Fruit fly (Drosophila melanogaster): Measurements from ENCODE around the gene NK7.1.

DNA sequence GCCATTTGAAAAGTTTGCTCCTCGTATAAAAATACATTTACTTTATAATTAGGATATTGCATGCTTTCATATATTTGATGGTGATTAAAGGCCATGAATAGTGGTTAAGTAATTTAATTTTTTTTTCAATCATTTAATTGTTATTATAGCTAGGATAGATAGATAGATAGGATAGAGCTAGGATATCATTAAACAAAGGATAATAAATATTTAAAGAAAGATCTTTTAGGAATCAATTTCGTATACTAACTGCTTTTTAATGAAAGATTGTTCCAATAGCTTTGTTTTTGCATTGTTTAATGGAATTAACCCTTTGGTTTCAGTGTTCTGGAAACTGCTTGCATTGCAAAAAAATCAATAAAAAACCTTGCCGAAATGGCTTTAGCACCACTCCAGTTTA, 18.2 kb downstream of the NK7.1 start:
- TF ChIP-seq bab1 (GFP tag; optimal IDR thresholded peaks at IDR 0.05) (no peak), cnc (optimal IDR thresholded peaks at IDR 0.05) (no peak), Clk (GFP tag; optimal IDR thresholded peaks at IDR 0.05) (no peak), tj (GFP tag; optimal IDR thresholded peaks at IDR 0.05) (no peak), kay (GFP tag; ENCODE audit: borderline replicate concordance) (no peak), Mnt (GFP tag; optimal IDR thresholded peaks at IDR 0.05) (no peak), CG14711 (tag; optimal IDR thresholded peaks at IDR 0.05) (no peak), CG33017 (tag; optimal IDR thresholded peaks at IDR 0.05) (no peak), CG1620 (GFP tag; optimal IDR thresholded peaks at IDR 0.05) (no peak), pad (GFP tag; optimal IDR thresholded peaks at IDR 0.05) (no peak), CG11617 (GFP tag; optimal IDR thresholded peaks at IDR 0.05) (no peak), CG7101 (tag; optimal IDR thresholded peaks at IDR 0.05) (no peak)

Measured in whole organism, adult.